Worm (Caenorhabditis elegans) whole organism, young adult: ENCODE data around the gene taf-8.

Experiments
- Y67H2A.10 ChIP-seq: fragments of 200-800 bp; sonication (Bioruptor generic); conservative IDR thresholded peaks from 2 replicates; pipeline ENCODE4 v1.3.6; 2022; ENCODE audit warnings: missing genetic modification reagents, missing genetic modification characterization, missing compliant biosample characterization
- mel-28 ChIP-seq: sonication (generic microtip); optimal IDR thresholded peaks from 2 replicates; lab custom pipeline; 2016; ENCODE audit warnings: borderline replicate concordance, mild to moderate bottlenecking, missing genetic modification characterization, missing compliant biosample characterization

DNA sequence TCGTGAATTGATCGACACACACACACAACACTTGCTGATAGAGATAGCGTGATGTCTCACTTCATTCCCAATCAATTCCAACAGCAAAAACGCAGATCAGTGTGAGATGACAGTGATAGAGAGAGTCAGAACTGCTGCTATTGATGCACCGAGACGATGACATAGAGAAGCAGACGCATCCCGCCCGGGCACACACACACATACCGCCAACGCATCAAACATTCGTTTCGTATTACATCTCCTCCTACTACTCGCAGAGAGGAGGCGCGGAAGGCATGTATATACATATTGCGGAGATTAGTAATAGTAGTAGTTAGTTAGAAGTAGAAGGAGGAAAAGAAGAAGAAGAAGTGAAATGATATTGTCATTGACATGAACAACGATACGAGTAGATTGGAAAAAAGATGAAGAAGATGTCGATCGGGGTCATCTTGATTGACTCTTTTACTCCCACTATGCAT lies 49.7 kb upstream of the taf-8 start:
- TF ChIP-seq mel-28 (tag; lab: Kevin White, UChicago) (no peak), Y67H2A.10 (GFP tag; lab: Robert Waterston, UW) (no peak)
